Worm (Caenorhabditis elegans) whole organism, L4 larva: Measurements from ENCODE around the gene nfya-1.

Source experiments
- dve-1 ChIP-seq: sonication (generic microtip); optimal IDR thresholded peaks from 2 replicates; lab custom pipeline; 2017; ENCODE audit warnings: antibody characterized with exemption, mild to moderate bottlenecking, missing genetic modification characterization, missing compliant biosample characterization; ENCODE audit not compliant: insufficient read depth
- hlh-30 ChIP-seq: sonication (generic microtip); optimal IDR thresholded peaks from 2 replicates; lab custom pipeline; 2017; ENCODE audit warnings: antibody characterized with exemption, mild to moderate bottlenecking, missing genetic modification characterization, missing compliant biosample characterization; ENCODE audit not compliant: insufficient read depth
- lin-1 ChIP-seq: fragments of 200-800 bp; sonication (Bioruptor generic); IDR thresholded peaks from 2 replicates; pipeline ENCODE4 v1.3.6; 2022; ENCODE audit warnings: missing genetic modification reagents, missing genetic modification characterization, missing compliant biosample characterization
- lin-13 ChIP-seq: fragments of 150-350 bp; optimal IDR thresholded peaks from 2 replicates; lab custom pipeline; 2014; ENCODE audit warnings: missing biosample characterization, missing genetic modification reagents, missing genetic modification characterization
- lin-15B ChIP-seq: fragments of 150-350 bp; sonication (generic microtip); optimal IDR thresholded peaks from 3 replicates; lab custom pipeline; 2014; ENCODE audit warnings: missing biosample characterization, missing genetic modification characterization
- nhr-111 ChIP-seq: fragments of 200-800 bp; sonication (Bioruptor generic); optimal IDR thresholded peaks from 2 replicates; lab custom pipeline; 2018; ENCODE audit warnings: mild to moderate bottlenecking, missing genetic modification characterization, missing compliant biosample characterization
- nhr-28 ChIP-seq: fragments of 150-350 bp; optimal IDR thresholded peaks from 2 replicates; lab custom pipeline; 2014; ENCODE audit warnings: missing biosample characterization, missing genetic modification characterization
- nhr-48 ChIP-seq: sonication (generic microtip); optimal IDR thresholded peaks from 2 replicates; lab custom pipeline; 2016; ENCODE audit warnings: mild to moderate bottlenecking, missing genetic modification characterization, missing compliant biosample characterization
- nhr-76 ChIP-seq: fragments of 150-350 bp; optimal IDR thresholded peaks from 2 replicates; lab custom pipeline; 2014; ENCODE audit warnings: missing biosample characterization, missing genetic modification characterization
- tra-1 ChIP-seq: fragments of 200-800 bp; sonication (Bioruptor generic); IDR thresholded peaks from 2 replicates; pipeline ENCODE4 v1.3.6; 2022; ENCODE audit warnings: missing genetic modification reagents, missing genetic modification characterization, missing compliant biosample characterization
- unc-130 ChIP-seq: sonication (generic microtip); optimal IDR thresholded peaks from 2 replicates; lab custom pipeline; 2016; ENCODE audit warnings: missing genetic modification reagents, missing genetic modification characterization, missing compliant biosample characterization
- unc-39 ChIP-seq: sonication (generic microtip); optimal IDR thresholded peaks from 2 replicates; lab custom pipeline; 2017; ENCODE audit warnings: missing biosample characterization, missing genetic modification characterization
- unc-62 ChIP-seq, 3 experiments: fragments of 150-350 bp in 1 of 3; sonication (generic microtip); optimal IDR thresholded peaks in 2 of 3; peaks in 1 of 3; 1 replicate in 1 of 3; 2 replicates in 2 of 3; lab custom pipeline; 2014 to 2017; ENCODE audit warnings: missing biosample characterization in 3 of 3, missing genetic modification characterization in 3 of 3, missing genetic modification reagents in 3 of 3, missing genotype in 1 of 3

- no peak for TF ChIP-seq nhr-76 (tag; lab: Kevin White, UChicago)
- no peak for TF ChIP-seq lin-13 (GFP tag; lab: Kevin White, UChicago)
- TF ChIP-seq nhr-28 (tag; lab: Kevin White, UChicago): no peak
- no peak for TF ChIP-seq nhr-48 (tag; lab: Kevin White, UChicago)
- no peak for TF ChIP-seq nhr-111 (GFP tag; lab: Kevin White, UChicago)
- TF ChIP-seq lin-15B (tag; lab: Kevin White, UChicago): no peak
- no peak for TF ChIP-seq hlh-30 (tag; lab: Kevin White, UChicago)
- no peak for TF ChIP-seq lin-1 (GFP tag; lab: Robert Waterston, UW)
- TF ChIP-seq unc-130 (GFP tag; lab: Kevin White, UChicago): no peak
- no peak for TF ChIP-seq tra-1
- TF ChIP-seq unc-39 (tag; lab: Kevin White, UChicago): no peak
- peak in 1 of 2 experiments; percentile 8 for TF ChIP-seq unc-62 (GFP tag; optimal IDR thresholded peaks at IDR 0.05 in 1 of 2; lab: Kevin White, UChicago)
- no peak for TF ChIP-seq unc-62 (tag; optimal IDR thresholded peaks at IDR 0.05; lab: Kevin White, UChicago)
- TF ChIP-seq dve-1: no peak
These were observed 6.6 kb upstream of the nfya-1 start, which contains the start of gene T08D10.4 for ce11 chrX:11953229-11953628.
